Fruit fly (Drosophila melanogaster): Measurements from ENCODE around the gene Abcd1.

Gene Abcd1

DNA sequence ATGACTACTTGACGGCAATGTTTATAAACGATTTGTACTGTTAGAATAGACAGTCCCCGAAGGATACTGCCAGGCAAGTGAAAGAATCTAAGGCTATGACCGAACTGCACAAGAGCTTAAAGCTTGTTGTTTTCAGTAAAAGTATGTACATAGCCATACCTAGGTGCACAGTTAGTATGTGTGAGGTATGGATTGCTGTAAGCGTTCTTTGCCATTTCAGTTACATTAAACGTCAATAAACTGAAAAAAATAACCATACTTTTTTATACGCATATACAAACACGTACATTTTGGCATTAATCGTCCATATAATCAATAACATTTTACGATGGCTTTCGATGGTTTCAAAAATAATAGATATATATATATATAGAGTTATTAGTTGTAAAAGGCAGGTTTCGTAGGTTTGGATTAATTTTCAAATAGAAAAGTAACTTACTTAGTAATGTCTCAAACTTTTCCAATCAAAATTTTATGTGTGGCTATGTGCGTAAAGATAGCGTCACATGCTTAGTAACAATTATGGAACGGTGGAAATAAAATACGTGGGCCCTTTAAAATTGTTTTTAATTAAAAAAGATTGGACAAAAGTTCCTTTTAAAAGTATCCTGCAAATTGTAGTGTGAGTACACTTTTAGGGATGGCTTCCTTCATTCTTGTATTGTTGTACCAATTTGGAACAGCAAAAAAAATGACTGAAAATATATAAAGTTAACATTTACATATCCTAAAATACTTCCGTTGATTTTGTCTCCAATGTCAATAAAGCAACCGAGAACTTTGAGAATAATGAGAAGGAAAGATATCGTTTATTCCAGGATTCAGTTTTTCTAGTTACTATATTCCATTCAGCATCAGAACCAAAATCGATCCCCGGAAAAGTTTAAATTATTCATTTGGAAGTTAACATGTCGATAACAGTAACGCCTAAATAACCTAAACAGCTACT lies at the start of gene Abcd1:
Abcd1 (minus strand) TSS at position 444 of the 949 bp plus-strand sequence.
- TF ChIP-seq woc (GFP tag; optimal IDR thresholded peaks at IDR 0.05) = peak; percentile 69
- TF ChIP-seq N (GFP tag; optimal IDR thresholded peaks at IDR 0.05) = peak; percentile 52
- no peak for TF ChIP-seq Sp1 (GFP tag; optimal IDR thresholded peaks at IDR 0.05)

DNA sequence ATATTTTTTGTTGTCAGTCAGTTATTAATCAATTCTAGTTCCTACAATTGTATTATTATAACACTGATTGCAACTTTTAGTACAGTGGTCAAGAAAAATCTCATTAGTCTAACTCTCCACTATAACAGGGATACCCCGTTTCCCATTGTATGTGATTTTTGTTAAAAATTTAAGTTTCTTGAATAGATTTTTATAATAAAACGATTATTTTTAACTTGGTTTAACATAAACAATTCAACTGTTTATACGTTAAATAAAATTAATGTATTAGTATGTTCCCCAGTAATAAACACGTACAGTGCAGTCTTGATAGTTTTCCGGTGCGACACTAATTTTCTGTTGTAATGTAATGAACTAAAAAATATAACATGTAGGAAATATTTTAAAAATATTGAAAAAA lies 47.2 kb upstream of the Abcd1 start:
- TF ChIP-seq sage (GFP tag; optimal IDR thresholded peaks at IDR 0.05) (no peak), CrebA (GFP tag; optimal IDR thresholded peaks at IDR 0.05; ENCODE audit: borderline replicate concordance) (no peak), fru (GFP tag; optimal IDR thresholded peaks at IDR 0.05) (no peak), Abd-B (GFP tag; optimal IDR thresholded peaks at IDR 0.05) (no peak), rgr (GFP tag; optimal IDR thresholded peaks at IDR 0.05) (no peak), Vsx2 (GFP tag; optimal IDR thresholded peaks at IDR 0.05; ENCODE audit: partially characterized antibody) (no peak), Hr83 (GFP tag; optimal IDR thresholded peaks at IDR 0.05; ENCODE audit: poor library complexity, severe bottlenecking) (no peak), N (GFP tag; optimal IDR thresholded peaks at IDR 0.05) (no peak), h (GFP tag; optimal IDR thresholded peaks at IDR 0.05) (no peak), jim (GFP tag; optimal IDR thresholded peaks at IDR 0.05) (no peak), CG9705 (GFP tag; optimal IDR thresholded peaks at IDR 0.05) (no peak), pan (optimal IDR thresholded peaks at IDR 0.05) (no peak), Dif (GFP tag; optimal IDR thresholded peaks at IDR 0.05; ENCODE audit: partially characterized antibody) (no peak), tai (GFP tag; optimal IDR thresholded peaks at IDR 0.05) (no peak), dmrt93B (GFP tag; optimal IDR thresholded peaks at IDR 0.05) (no peak), HLH106 (tag; optimal IDR thresholded peaks at IDR 0.05) (no peak), Myc (optimal IDR thresholded peaks at IDR 0.05) (no peak)

DNA sequence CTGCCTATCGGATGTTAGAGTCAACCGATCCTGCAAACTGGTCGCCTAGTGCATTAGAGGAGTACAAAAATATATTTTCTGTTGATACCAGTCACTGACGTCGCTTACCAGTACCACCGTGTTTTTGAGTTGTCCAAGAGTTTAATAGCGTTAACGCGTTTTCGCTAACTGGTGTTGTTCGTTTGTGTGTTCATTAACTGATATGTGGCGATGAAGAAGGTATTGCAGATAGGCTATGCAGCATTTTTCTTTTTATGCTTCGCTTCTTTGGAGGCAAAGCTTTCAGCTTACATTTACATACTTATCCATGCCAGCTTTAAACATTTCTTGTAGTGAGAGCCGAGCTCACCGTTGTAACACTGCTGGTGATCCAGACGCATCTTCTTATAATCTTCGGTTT lies 44.8 kb upstream of the Abcd1 start:
- TF ChIP-seq dmrt93B (GFP tag; optimal IDR thresholded peaks at IDR 0.05) (no peak), Jra (GFP tag; optimal IDR thresholded peaks at IDR 0.05) (no peak), dl (GFP tag; optimal IDR thresholded peaks at IDR 0.05; ENCODE audit: insufficient read depth in 1 of 2, partially characterized antibody in 2 of 2) (no peak), GATAd (GFP tag; optimal IDR thresholded peaks at IDR 0.05) (no peak), Vsx2 (GFP tag; optimal IDR thresholded peaks at IDR 0.05; ENCODE audit: partially characterized antibody) (no peak), CG9705 (GFP tag; optimal IDR thresholded peaks at IDR 0.05) (no peak), rgr (GFP tag; optimal IDR thresholded peaks at IDR 0.05) (no peak), lola (GFP tag; optimal IDR thresholded peaks at IDR 0.05) (no peak)

DNA sequence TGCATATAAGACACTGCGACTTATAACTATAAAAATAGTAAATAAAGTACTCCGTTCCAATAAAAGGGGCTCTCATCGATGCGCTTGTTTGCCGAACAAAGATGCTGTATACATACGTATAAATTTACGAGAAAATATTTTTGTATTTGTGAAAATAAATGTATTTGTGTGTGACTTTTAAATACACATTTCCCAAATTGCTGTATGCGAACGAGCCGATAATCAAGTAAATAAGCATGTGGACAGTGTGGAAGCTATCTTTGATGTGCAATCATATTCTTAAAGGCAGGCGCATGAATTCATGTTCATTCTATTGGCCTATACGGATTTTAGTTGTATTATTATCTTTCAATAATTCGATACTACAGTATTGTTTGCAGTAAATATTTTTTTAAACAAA lies 37.6 kb upstream of the Abcd1 start:
- TF ChIP-seq woc (GFP tag; optimal IDR thresholded peaks at IDR 0.05) (no peak), Dfd (GFP tag; optimal IDR thresholded peaks at IDR 0.05) (no peak), OdsH (GFP tag; optimal IDR thresholded peaks at IDR 0.05) (no peak), brk (GFP tag; optimal IDR thresholded peaks at IDR 0.05) (no peak), N (GFP tag; optimal IDR thresholded peaks at IDR 0.05) (no peak), GATAd (GFP tag; optimal IDR thresholded peaks at IDR 0.05) (no peak), fru (GFP tag; optimal IDR thresholded peaks at IDR 0.05) (no peak), CG32264 (GFP tag; optimal IDR thresholded peaks at IDR 0.05) (no peak), tai (GFP tag; optimal IDR thresholded peaks at IDR 0.05) (no peak), Abd-B (GFP tag; optimal IDR thresholded peaks at IDR 0.05) (no peak), sv (GFP tag; optimal IDR thresholded peaks at IDR 0.05) (no peak)

DNA sequence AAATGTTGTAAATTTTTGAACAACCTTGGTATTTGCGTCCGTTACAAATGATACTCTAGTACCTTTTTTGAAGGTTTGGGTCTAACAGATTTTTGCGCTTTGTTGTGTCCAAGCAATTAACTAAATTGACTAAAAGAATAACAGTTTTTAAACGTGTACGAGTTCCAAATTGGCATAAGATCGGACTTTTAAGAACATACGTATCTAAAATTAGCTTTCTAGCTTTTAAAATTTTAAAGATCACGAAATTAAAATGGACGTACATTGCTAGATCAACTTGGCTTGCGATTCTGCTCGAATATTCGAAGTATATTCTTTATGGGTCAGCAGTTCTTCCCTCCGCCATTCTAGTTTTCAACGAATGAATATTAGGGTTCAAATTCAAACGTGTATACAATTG lies 36.8 kb upstream of the Abcd1 start, which contains the start of gene CG1674:
CG1674 (plus strand) TSS at position 301 of the 400 bp plus-strand sequence.
- no peak for TF ChIP-seq dsf (GFP tag; optimal IDR thresholded peaks at IDR 0.05; ENCODE audit: borderline replicate concordance)
- no peak for TF ChIP-seq CG32264 (GFP tag; optimal IDR thresholded peaks at IDR 0.05)
- no peak for TF ChIP-seq sage (GFP tag; optimal IDR thresholded peaks at IDR 0.05)
- no peak for TF ChIP-seq pan (optimal IDR thresholded peaks at IDR 0.05)
- TF ChIP-seq fru (GFP tag; optimal IDR thresholded peaks at IDR 0.05) = no peak
- no peak for TF ChIP-seq Mio (GFP tag; optimal IDR thresholded peaks at IDR 0.05)
- no peak for TF ChIP-seq rgr (GFP tag; optimal IDR thresholded peaks at IDR 0.05)
- no peak for TF ChIP-seq tai (GFP tag; optimal IDR thresholded peaks at IDR 0.05)
- no peak for TF ChIP-seq Abd-B (GFP tag; optimal IDR thresholded peaks at IDR 0.05)

Measured in whole organism, wandering third instar larva.